Fruit fly (Drosophila melanogaster) whole organism, embryonic: Measurements from ENCODE around the gene Rab3-GAP.

Source experiments
- ATbp ChIP-seq: fragments of 200-800 bp; sonication (Bioruptor generic); optimal IDR thresholded peaks from 2 replicates; lab custom pipeline; 2017; ENCODE audit warnings: missing biosample characterization, mild to moderate bottlenecking, missing genetic modification characterization, missing genetic modification reagents
- Atf-2 ChIP-seq: fragments of 200-800 bp; sonication (Bioruptor generic); optimal IDR thresholded peaks from 2 replicates; lab custom pipeline; 2016; ENCODE audit warnings: missing biosample characterization, missing genetic modification characterization
- Atf3 ChIP-seq: fragments of 200-800 bp; sonication (Bioruptor generic); optimal IDR thresholded peaks from 3 replicates; lab custom pipeline; 2016; ENCODE audit warnings: missing biosample characterization, missing genetic modification characterization
- B-H1 ChIP-seq: fragments of 200-800 bp; sonication (Bioruptor generic); IDR thresholded peaks from 3 replicates; pipeline ENCODE4 v1.3.6; 2022; ENCODE audit warnings: missing biosample characterization, missing genetic modification characterization
- B-H2 ChIP-seq: fragments of 200-800 bp; sonication (Bioruptor generic); optimal IDR thresholded peaks from 2 replicates; lab custom pipeline; 2018; ENCODE audit warnings: missing biosample characterization, mild to moderate bottlenecking, missing genetic modification characterization
- CG10274 ChIP-seq: fragments of 200-800 bp; sonication (Bioruptor generic); optimal IDR thresholded peaks from 3 replicates; lab custom pipeline; 2017; ENCODE audit warnings: missing biosample characterization, mild to moderate bottlenecking, missing genetic modification characterization
- CG10321 ChIP-seq: fragments of 200-800 bp; sonication (Bioruptor generic); IDR thresholded peaks from 2 replicates; pipeline ENCODE4 v1.3.6; 2022; ENCODE audit warnings: missing biosample characterization, missing genetic modification characterization
- CG11093 ChIP-seq: fragments of 200-800 bp; sonication (Bioruptor generic); IDR thresholded peaks from 3 replicates; pipeline ENCODE4 v1.3.6; 2022; ENCODE audit warnings: missing biosample characterization, missing genetic modification characterization
- CG13296 ChIP-seq: fragments of 200-800 bp; sonication (Bioruptor generic); optimal IDR thresholded peaks from 3 replicates; lab custom pipeline; 2018; ENCODE audit warnings: missing biosample characterization, mild to moderate bottlenecking, missing genetic modification characterization
- CG1529 ChIP-seq: fragments of 200-800 bp; sonication (Bioruptor generic); optimal IDR thresholded peaks from 3 replicates; lab custom pipeline; 2018; ENCODE audit warnings: missing biosample characterization, missing genetic modification characterization
- CG15696 ChIP-seq: fragments of 200-800 bp; sonication (Bioruptor generic); optimal IDR thresholded peaks from 2 replicates; lab custom pipeline; 2019; ENCODE audit warnings: missing biosample characterization, mild to moderate bottlenecking, missing genetic modification characterization, moderate library complexity
- CG30431 ChIP-seq: fragments of 200-800 bp; sonication (Bioruptor generic); optimal IDR thresholded peaks from 2 replicates; lab custom pipeline; 2017; ENCODE audit warnings: missing biosample characterization, missing genetic modification characterization
- CG32772 ChIP-seq: fragments of 200-800 bp; sonication (Bioruptor generic); IDR thresholded peaks from 2 replicates; pipeline ENCODE4 v1.3.6; 2022; ENCODE audit warnings: missing biosample characterization, missing genetic modification characterization
- CG3847 ChIP-seq: fragments of 200-800 bp; sonication (Bioruptor generic); IDR thresholded peaks from 2 replicates; pipeline ENCODE4 v1.3.6; 2022; ENCODE audit warnings: missing biosample characterization, missing genetic modification characterization
- CG4328 ChIP-seq: fragments of 200-800 bp; sonication (Bioruptor generic); optimal IDR thresholded peaks from 3 replicates; lab custom pipeline; 2017; ENCODE audit warnings: missing biosample characterization, missing genetic modification reagents, missing genetic modification characterization
- CG4730 ChIP-seq: fragments of 200-800 bp; sonication (Bioruptor generic); IDR thresholded peaks from 2 replicates; pipeline ENCODE4 v1.3.6; 2022; ENCODE audit warnings: missing biosample characterization, missing genetic modification characterization
- CG6654 ChIP-seq: fragments of 200-800 bp; sonication (Bioruptor generic); optimal IDR thresholded peaks from 2 replicates; lab custom pipeline; 2017; ENCODE audit warnings: missing biosample characterization, mild to moderate bottlenecking, missing genetic modification characterization
- CG6854 ChIP-seq: fragments of 200-800 bp; sonication (Bioruptor generic); optimal IDR thresholded peaks from 3 replicates; lab custom pipeline; 2017; ENCODE audit warnings: missing biosample characterization, mild to moderate bottlenecking, missing genetic modification characterization
- CG8765 ChIP-seq: fragments of 200-800 bp; sonication (Bioruptor generic); IDR thresholded peaks from 2 replicates; pipeline ENCODE4 v1.3.6; 2022; ENCODE audit warnings: missing biosample characterization, missing genetic modification characterization
- CG8924 ChIP-seq: fragments of 200-800 bp; optimal IDR thresholded peaks from 3 replicates; lab custom pipeline; 2019; ENCODE audit warnings: missing biosample characterization, mild to moderate bottlenecking, missing genetic modification characterization, moderate library complexity
- CG9727 ChIP-seq: fragments of 200-800 bp; sonication (Bioruptor generic); optimal IDR thresholded peaks from 3 replicates; lab custom pipeline; 2017; ENCODE audit warnings: missing biosample characterization, mild to moderate bottlenecking, missing genetic modification characterization
- CG9817 ChIP-seq: fragments of 200-800 bp; sonication (Bioruptor generic); optimal IDR thresholded peaks from 2 replicates; lab custom pipeline; 2018; ENCODE audit warnings: missing biosample characterization, mild to moderate bottlenecking, missing genetic modification characterization, moderate library complexity
- CTCF ChIP-seq: fragments of 200-800 bp; sonication (Bioruptor generic); optimal IDR thresholded peaks from 2 replicates; lab custom pipeline; 2017; ENCODE audit warnings: missing biosample characterization, mild to moderate bottlenecking, missing genetic modification characterization, moderate library complexity
- D ChIP-seq, 2 experiments: fragments of 200-800 bp in 1 of 2; fragments of >200 bp in 1 of 2; sonication (Bioruptor generic) in 1 of 2; optimal IDR thresholded peaks; 2 replicates in 1 of 2; 3 replicates in 1 of 2; lab custom pipeline; 2017; ENCODE audit warnings: mild to moderate bottlenecking in 1 of 2, missing biosample characterization in 1 of 2, missing genetic modification characterization in 1 of 2, missing genetic modification reagents in 1 of 2
- Fer3 ChIP-seq: fragments of 200-800 bp; sonication (Bioruptor generic); optimal IDR thresholded peaks from 2 replicates; lab custom pipeline; 2018; ENCODE audit warnings: missing biosample characterization, mild to moderate bottlenecking, missing genetic modification characterization, moderate library complexity
- HLH3B ChIP-seq: fragments of 200-800 bp; sonication (Bioruptor generic); IDR thresholded peaks from 2 replicates; pipeline ENCODE4 v1.3.6; 2022; ENCODE audit warnings: missing biosample characterization, missing genetic modification characterization
- HLH54F ChIP-seq: fragments of 200-800 bp; sonication (Bioruptor generic); optimal IDR thresholded peaks from 3 replicates; lab custom pipeline; 2016; ENCODE audit warnings: missing biosample characterization, missing genetic modification characterization
- MESR4 ChIP-seq: fragments of 200-800 bp; sonication (Bioruptor generic); optimal IDR thresholded peaks from 2 replicates; lab custom pipeline; 2018; ENCODE audit warnings: missing biosample characterization, mild to moderate bottlenecking, missing genetic modification characterization, moderate library complexity
- Meics ChIP-seq: fragments of 200-800 bp; sonication (Bioruptor generic); optimal IDR thresholded peaks from 2 replicates; lab custom pipeline; 2017; ENCODE audit warnings: missing biosample characterization, mild to moderate bottlenecking, missing genetic modification characterization
- Poxn ChIP-seq: fragments of 200-800 bp; sonication (Bioruptor generic); IDR thresholded peaks from 2 replicates; pipeline ENCODE4 v1.3.6; 2022; ENCODE audit warnings: missing biosample characterization, missing genetic modification characterization
- Ptx1 ChIP-seq: fragments of 200-800 bp; sonication (Bioruptor generic); IDR thresholded peaks from 2 replicates; pipeline ENCODE4 v1.3.6; 2022; ENCODE audit warnings: missing biosample characterization, missing genetic modification characterization
- Rfx ChIP-seq: fragments of 200-800 bp; sonication (Bioruptor generic); IDR thresholded peaks from 2 replicates; pipeline ENCODE4 v1.3.6; 2022; ENCODE audit warnings: missing biosample characterization, missing genetic modification characterization
- Side ChIP-seq: fragments of 200-800 bp; sonication (Bioruptor generic); optimal IDR thresholded peaks from 2 replicates; lab custom pipeline; 2016; ENCODE audit warnings: missing biosample characterization, missing genetic modification characterization
- cas ChIP-seq: fragments of 200-800 bp; sonication (Bioruptor generic); IDR thresholded peaks from 2 replicates; pipeline ENCODE4 v1.3.6; 2022; ENCODE audit warnings: missing biosample characterization, missing genetic modification characterization
- cato ChIP-seq: fragments of 200-800 bp; sonication (Bioruptor generic); optimal IDR thresholded peaks from 2 replicates; lab custom pipeline; 2016; ENCODE audit warnings: missing biosample characterization, missing genetic modification characterization, borderline replicate concordance
- chn ChIP-seq: fragments of 200-800 bp; sonication (Bioruptor generic); optimal IDR thresholded peaks from 2 replicates; lab custom pipeline; 2016; ENCODE audit warnings: missing biosample characterization, missing genetic modification characterization
- disco-r ChIP-seq: fragments of 200-800 bp; sonication (Bioruptor generic); optimal IDR thresholded peaks from 2 replicates; lab custom pipeline; 2016; ENCODE audit warnings: missing biosample characterization, missing genetic modification characterization
- emc ChIP-seq: fragments of 200-800 bp; sonication (Bioruptor generic); optimal IDR thresholded peaks from 2 replicates; lab custom pipeline; 2016; ENCODE audit warnings: missing biosample characterization, missing genetic modification characterization
- gro ChIP-seq: fragments of 200-800 bp; sonication (Bioruptor generic); optimal IDR thresholded peaks from 2 replicates; lab custom pipeline; 2016; ENCODE audit warnings: missing biosample characterization, missing genetic modification characterization
- hkb ChIP-seq, 2 experiments: fragments of 200-800 bp in 1 of 2; fragments of >200 bp in 1 of 2; sonication (Bioruptor generic) in 1 of 2; IDR thresholded peaks in 1 of 2; optimal IDR thresholded peaks in 1 of 2; 2 replicates each; pipeline versions ENCODE4 v1.3.6 to Lab custom; 2017 to 2022; ENCODE audit warnings: missing biosample characterization in 1 of 2, missing genetic modification characterization in 1 of 2
- ken ChIP-seq: fragments of 200-800 bp; sonication (Bioruptor generic); IDR thresholded peaks from 3 replicates; pipeline ENCODE4 v1.3.6; 2022; ENCODE audit warnings: missing biosample characterization, missing genetic modification characterization
- mld ChIP-seq: fragments of 200-800 bp; sonication (Bioruptor generic); IDR thresholded peaks from 3 replicates; pipeline ENCODE4 v1.3.6; 2022; ENCODE audit warnings: missing biosample characterization, missing genetic modification characterization; ENCODE audit not compliant: partially characterized antibody
- pfk ChIP-seq: fragments of 200-800 bp; sonication (Bioruptor generic); optimal IDR thresholded peaks from 2 replicates; lab custom pipeline; 2018; ENCODE audit warnings: missing biosample characterization, mild to moderate bottlenecking, missing genetic modification characterization, moderate library complexity
- schlank ChIP-seq: fragments of 200-800 bp; sonication (Bioruptor generic); optimal IDR thresholded peaks from 2 replicates; lab custom pipeline; 2018; ENCODE audit warnings: missing biosample characterization, mild to moderate bottlenecking, missing genetic modification characterization
- sqz ChIP-seq: fragments of 200-800 bp; sonication (Bioruptor generic); optimal IDR thresholded peaks from 3 replicates; lab custom pipeline; 2018; ENCODE audit warnings: missing biosample characterization, mild to moderate bottlenecking, missing genetic modification characterization
- tio ChIP-seq: fragments of 200-800 bp; sonication (Bioruptor generic); optimal IDR thresholded peaks from 2 replicates; lab custom pipeline; 2017; ENCODE audit warnings: missing biosample characterization, missing genetic modification characterization, inconsistent platforms
- trem ChIP-seq: fragments of 200-800 bp; optimal IDR thresholded peaks from 3 replicates; lab custom pipeline; 2019; ENCODE audit warnings: missing biosample characterization, mild to moderate bottlenecking, missing genetic modification characterization, moderate library complexity
- ttk ChIP-seq: fragments of 200-800 bp; sonication (Bioruptor generic); IDR thresholded peaks from 2 replicates; pipeline ENCODE4 v2.1.2; 2022; ENCODE audit warnings: missing biosample characterization, missing genetic modification characterization

Rab3-GAP gene

dm6 chr2L:12103231-12104210 is 40.5 kb upstream of the Rab3-GAP start, which contains the start of the genes Patsas and ThrRS (continued):
- TF ChIP-seq HLH54F (GFP tag; lab: Kevin White, UChicago) (peak; percentile 78), Atf3 (peak; percentile 73), CG4730 (peak; percentile 81), CG13296 (GFP tag; lab: Kevin White, UChicago) (peak; percentile 78), sqz (peak; percentile 65), CG30431 (peak; percentile 82), ATbp (GFP tag; lab: Kevin White, UChicago) (peak; percentile 73), CG8765 (GFP tag; lab: Robert Waterston, UW) (no peak), trem (tag; lab: Kevin White, UChicago) (peak; percentile 73), mld (GFP tag; lab: Robert Waterston, UW) (no peak), hkb (optimal IDR thresholded peaks at IDR 0.05; lab: Kevin White, UChicago) (peak; percentile 97), hkb (GFP tag; IDR thresholded peaks at IDR 0.05; lab: Robert Waterston, UW) (peak; percentile 81), CG1529 (GFP tag; lab: Kevin White, UChicago) (peak; percentile 42), B-H1 (peak; percentile 71), CG9817 (tag; lab: Kevin White, UChicago) (peak; percentile 93), CG3847 (GFP tag; lab: Robert Waterston, UW) (peak; percentile 90), B-H2 (GFP tag; lab: Kevin White, UChicago) (peak; percentile 81), emc (GFP tag; lab: Kevin White, UChicago) (peak; percentile 61), schlank (tag; lab: Kevin White, UChicago) (peak; percentile 21), pfk (GFP tag; lab: Kevin White, UChicago) (no peak), Fer3 (peak; percentile 87), CG11093 (peak; percentile 74; the same call in 2 of the 3 replicates), CG4328 (GFP tag; lab: Kevin White, UChicago) (peak; percentile 71), disco-r (GFP tag; lab: Kevin White, UChicago) (peak; percentile 4), cato (GFP tag; lab: Kevin White, UChicago) (peak; percentile 83), Atf-2 (GFP tag; lab: Kevin White, UChicago) (no peak), Side (GFP tag; lab: Kevin White, UChicago) (peak; percentile 49), Poxn (GFP tag; lab: Robert Waterston, UW) (peak; percentile 65; the same call in 1 of the 2 replicates), CG6654 (peak; percentile 67), MESR4 (GFP tag; lab: Kevin White, UChicago) (peak; percentile 87), CG15696 (tag; lab: Kevin White, UChicago) (peak; percentile 85), chn (GFP tag; lab: Kevin White, UChicago) (peak; percentile 72), Rfx (peak; percentile 87), ken (peak; percentile 80; the same call in 2 of the 3 replicates), CTCF (peak; percentile 17), CG6854 (GFP tag; lab: Kevin White, UChicago) (peak; percentile 51), CG10321 (GFP tag; lab: Robert Waterston, UW) (no peak), HLH3B (peak; percentile 81), CG8924 (tag; lab: Kevin White, UChicago) (peak; percentile 86), CG32772 (GFP tag; lab: Robert Waterston, UW) (peak; percentile 83), tio (GFP tag; lab: Kevin White, UChicago) (no peak), D (optimal IDR thresholded peaks at IDR 0.05; lab: Kevin White, UChicago) (no peak), D (GFP tag; optimal IDR thresholded peaks at IDR 0.05; lab: Kevin White, UChicago) (peak; percentile 77), CG9727 (GFP tag; lab: Kevin White, UChicago) (peak; percentile 82), Ptx1 (GFP tag; lab: Robert Waterston, UW) (peak; percentile 90), CG10274 (GFP tag; lab: Kevin White, UChicago) (peak; percentile 49), gro (GFP tag; lab: Kevin White, UChicago) (peak; percentile 46), cas (peak; percentile 69), ttk (GFP tag; lab: Robert Waterston, UW) (peak; percentile 76), Meics (peak; percentile 87)
